Worm (Caenorhabditis elegans): ENCODE measurements around the gene sra-33.

DNA sequence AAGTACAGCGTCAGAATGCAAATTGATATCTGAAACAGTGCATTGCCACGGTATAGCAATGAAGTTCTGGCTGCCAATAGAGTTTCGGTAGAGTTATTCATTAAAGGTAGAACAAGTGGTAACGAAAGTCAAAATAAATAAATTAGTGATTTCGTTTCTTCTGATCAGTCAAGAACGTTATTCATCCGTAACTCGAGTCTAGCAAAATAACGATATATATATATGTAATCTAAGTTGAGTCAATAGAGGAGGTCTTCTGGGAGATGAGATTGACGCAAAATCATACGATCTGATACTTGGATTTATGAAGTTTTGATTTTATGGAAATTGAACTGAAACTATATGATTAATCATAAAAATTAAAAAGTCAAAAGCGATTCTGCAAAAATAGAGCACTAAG, 9.2 kb downstream of the sra-33 start, which contains the start of gene sra-35:
- no peak for TF ChIP-seq him-1 (tag; optimal IDR thresholded peaks at IDR 0.05)
- TF ChIP-seq dao-5 (tag; optimal IDR thresholded peaks at IDR 0.05) = no peak

Measured in whole organism, L4/young adult.